Worm (Caenorhabditis elegans): ENCODE data around the gene ddr-1.

The ddr-1 gene

DNA sequence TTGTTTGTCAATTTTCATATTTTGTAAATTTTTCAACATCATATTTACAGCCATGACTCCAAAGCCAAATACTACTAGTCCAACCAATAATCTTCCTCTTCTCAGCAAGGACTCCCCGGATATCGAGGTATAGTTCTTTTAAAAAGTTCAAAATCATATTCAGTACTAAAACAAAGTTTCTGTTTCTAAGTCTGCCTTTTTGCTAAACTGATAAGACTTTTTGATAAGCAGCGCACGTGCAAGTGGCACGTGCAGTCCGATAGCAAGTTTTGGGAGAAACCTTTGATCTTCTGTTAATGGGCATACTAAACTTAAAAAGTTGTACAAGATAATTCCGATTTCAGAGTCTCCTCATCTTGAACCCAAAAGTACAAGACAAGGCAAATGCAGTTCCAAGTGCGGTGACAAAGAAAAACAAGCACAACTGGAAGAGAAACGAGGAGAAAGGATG is 6.8 kb downstream of the ddr-1 start, which contains the start of gene dpyd-1:
dpyd-1 (plus strand) TSS at position 51 of the 451 bp plus-strand sequence.
- TF ChIP-seq sma-3 (GFP tag; optimal IDR thresholded peaks at IDR 0.05) (peak; percentile 19), nhr-25 (tag; optimal IDR thresholded peaks at IDR 0.05) (peak; percentile 9), crh-2 (tag; optimal IDR thresholded peaks at IDR 0.05) (peak; percentile 76), mdl-1 (tag; optimal IDR thresholded peaks at IDR 0.05) (peak; percentile 86 to 89), sma-9 (GFP tag; optimal IDR thresholded peaks at IDR 0.05) (peak; percentile 94), sma-9 (tag; optimal IDR thresholded peaks at IDR 0.05) (no peak), R02D3.7 (tag; optimal IDR thresholded peaks at IDR 0.05) (no peak), nhr-129 (tag; optimal IDR thresholded peaks at IDR 0.05) (peak; percentile 6), gmeb-1 (tag; optimal IDR thresholded peaks at IDR 0.05) (peak; percentile 32), dmd-4 (tag; optimal IDR thresholded peaks at IDR 0.05) (no peak), fos-1 (tag; optimal IDR thresholded peaks at IDR 0.05) (peak; percentile 26), ztf-11 (tag; optimal IDR thresholded peaks at IDR 0.05) (no peak), nhr-21 (tag; optimal IDR thresholded peaks at IDR 0.05) (peak; percentile 16), blmp-1 (tag; optimal IDR thresholded peaks at IDR 0.05; ENCODE audit: insufficient read depth) (peak; percentile 35), nhr-237 (tag; optimal IDR thresholded peaks at IDR 0.05) (no peak), mbf-1 (tag; optimal IDR thresholded peaks at IDR 0.05) (no peak), egl-27 (tag; optimal IDR thresholded peaks at IDR 0.05) (peak; percentile 6)

ce11 chrX:5470111-5470745 is 9.2 kb downstream of the ddr-1 start:
- TF ChIP-seq nhr-23 (tag; optimal IDR thresholded peaks at IDR 0.05) (no peak), blmp-1 (tag; optimal IDR thresholded peaks at IDR 0.05; ENCODE audit: insufficient read depth) (peak; percentile 4)

DNA sequence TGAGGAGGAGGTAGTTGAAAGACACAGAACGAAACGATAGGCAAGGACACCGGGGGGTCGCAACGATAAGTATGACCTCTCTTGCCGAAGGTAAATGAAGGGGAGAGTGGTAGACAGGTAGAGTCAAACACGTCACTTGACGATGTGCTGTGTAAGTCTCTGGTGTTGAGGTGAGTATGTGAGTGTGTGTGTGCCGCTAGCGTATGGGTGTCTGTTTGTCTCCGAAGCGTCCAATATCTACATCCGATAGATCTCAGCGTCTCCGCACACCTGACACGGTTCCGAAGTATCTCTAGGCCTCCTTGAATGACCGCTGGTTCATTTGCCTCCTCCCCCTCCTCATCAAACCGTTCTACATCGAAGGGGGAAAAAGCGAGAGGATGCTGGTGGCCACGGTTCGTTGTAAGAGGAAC is 14.1 kb downstream of the ddr-1 start:
- no peak for TF ChIP-seq unc-62 (GFP tag; optimal IDR thresholded peaks at IDR 0.05)
- peak in 1 of 2 experiments; percentile 24 for TF ChIP-seq mdl-1 (tag; optimal IDR thresholded peaks at IDR 0.05)
- no peak for TF ChIP-seq nhr-12 (tag; optimal IDR thresholded peaks at IDR 0.05)
- no peak for TF ChIP-seq zag-1 (tag; optimal IDR thresholded peaks at IDR 0.05)
- TF ChIP-seq mab-5 (tag; optimal IDR thresholded peaks at IDR 0.05): no peak
- no peak for TF ChIP-seq unc-55 (GFP tag; optimal IDR thresholded peaks at IDR 0.05)
- TF ChIP-seq elt-1 (tag; optimal IDR thresholded peaks at IDR 0.05): no peak
- TF ChIP-seq elt-3 (tag; optimal IDR thresholded peaks at IDR 0.05): no peak
- peak; percentile 66 for TF ChIP-seq nhr-21 (tag; optimal IDR thresholded peaks at IDR 0.05)
- no peak for TF ChIP-seq nhr-23 (tag; optimal IDR thresholded peaks at IDR 0.05)
- no peak for TF ChIP-seq R02D3.7 (tag; optimal IDR thresholded peaks at IDR 0.05)
- no peak for TF ChIP-seq unc-39 (tag; optimal IDR thresholded peaks at IDR 0.05)
- no peak for TF ChIP-seq mbf-1 (tag; optimal IDR thresholded peaks at IDR 0.05)
- no peak for TF ChIP-seq dmd-4 (tag; optimal IDR thresholded peaks at IDR 0.05)
- TF ChIP-seq skn-1 (tag; optimal IDR thresholded peaks at IDR 0.05): no peak
- no peak for TF ChIP-seq ceh-82 (tag; optimal IDR thresholded peaks at IDR 0.05)
- TF ChIP-seq nhr-77 (tag; optimal IDR thresholded peaks at IDR 0.05): no peak
- no peak for TF ChIP-seq ztf-11 (tag; optimal IDR thresholded peaks at IDR 0.05)
- TF ChIP-seq peb-1 (tag; optimal IDR thresholded peaks at IDR 0.05): peak; percentile 69
- TF ChIP-seq ama-1 (optimal IDR thresholded peaks at IDR 0.05): no peak
- TF ChIP-seq Y55F3AM.14 (GFP tag; optimal IDR thresholded peaks at IDR 0.05): peak; percentile 10
- TF ChIP-seq aly-2 (tag; optimal IDR thresholded peaks at IDR 0.05): no peak
- no peak for TF ChIP-seq nhr-10 (tag; optimal IDR thresholded peaks at IDR 0.05)
- no peak for TF ChIP-seq nhr-11 (tag; optimal IDR thresholded peaks at IDR 0.05)
- TF ChIP-seq C34F6.9 (tag; optimal IDR thresholded peaks at IDR 0.05): peak; percentile 62
- TF ChIP-seq lin-39 (tag; optimal IDR thresholded peaks at IDR 0.05): no peak
- TF ChIP-seq nhr-25 (tag; optimal IDR thresholded peaks at IDR 0.05): peak; percentile 87
- peak; percentile 96 for TF ChIP-seq nhr-129 (tag; optimal IDR thresholded peaks at IDR 0.05)
- TF ChIP-seq alr-1 (tag; optimal IDR thresholded peaks at IDR 0.05): no peak
- peak; percentile 81 for TF ChIP-seq blmp-1 (tag; optimal IDR thresholded peaks at IDR 0.05; ENCODE audit: insufficient read depth)
- peak; percentile 42 for TF ChIP-seq sem-4 (tag; optimal IDR thresholded peaks at IDR 0.05)
- TF ChIP-seq ztf-1 (GFP tag; conservative IDR thresholded peaks at IDR 0.05): no peak
- no peak for TF ChIP-seq ztf-4 (tag; optimal IDR thresholded peaks at IDR 0.05)
- TF ChIP-seq lsy-2 (tag; optimal IDR thresholded peaks at IDR 0.05): peak in 1 of 2 experiments; percentile 51
- TF ChIP-seq nhr-237 (tag; optimal IDR thresholded peaks at IDR 0.05): no peak
- peak; percentile 86 for TF ChIP-seq sma-9 (GFP tag; optimal IDR thresholded peaks at IDR 0.05)
- no peak for TF ChIP-seq sma-9 (tag; optimal IDR thresholded peaks at IDR 0.05)
- peak; percentile 80 for TF ChIP-seq crh-2 (tag; optimal IDR thresholded peaks at IDR 0.05)
- peak; percentile 82 for TF ChIP-seq ceh-16 (tag; optimal IDR thresholded peaks at IDR 0.05)
- TF ChIP-seq snpc-4 (tag; optimal IDR thresholded peaks at IDR 0.05): peak; percentile 32
- TF ChIP-seq ZK546.5 (tag; optimal IDR thresholded peaks at IDR 0.05): no peak
- TF ChIP-seq egl-27 (tag; optimal IDR thresholded peaks at IDR 0.05): peak; percentile 58
- peak; percentile 85 for TF ChIP-seq fos-1 (tag; optimal IDR thresholded peaks at IDR 0.05)
- TF ChIP-seq lin-13 (GFP tag; optimal IDR thresholded peaks at IDR 0.05): peak; percentile 25
- peak; percentile 85 for TF ChIP-seq sma-3 (GFP tag; optimal IDR thresholded peaks at IDR 0.05)
- TF ChIP-seq lin-11 (tag; optimal IDR thresholded peaks at IDR 0.05): peak; percentile 20

Data from whole organism, L2 larva.